Fruit fly (Drosophila melanogaster) whole organism, prepupa: ENCODE results near the gene Marcal1.

Experiments used
- CG16779 ChIP-seq: fragments of 200-800 bp; sonication (Bioruptor generic); optimal IDR thresholded peaks from 3 replicates; lab custom pipeline; 2017; ENCODE audit warnings: missing biosample characterization, mild to moderate bottlenecking, missing genetic modification characterization
- CG32006 ChIP-seq: fragments of 200-800 bp; sonication (Bioruptor generic); optimal IDR thresholded peaks from 3 replicates; lab custom pipeline; 2017; ENCODE audit warnings: missing biosample characterization, mild to moderate bottlenecking, missing genetic modification characterization
- CG8632 ChIP-seq: fragments of 200-800 bp; sonication (Bioruptor generic); optimal IDR thresholded peaks from 3 replicates; lab custom pipeline; 2016; ENCODE audit warnings: missing biosample characterization, missing genetic modification characterization
- Gug ChIP-seq: fragments of 200-800 bp; sonication (Bioruptor generic); IDR thresholded peaks from 2 replicates; pipeline ENCODE4 v1.3.6; 2022; ENCODE audit warnings: missing biosample characterization, missing genetic modification characterization
- Hr39 ChIP-seq: fragments of 200-800 bp; sonication (Bioruptor generic); optimal IDR thresholded peaks from 2 replicates; lab custom pipeline; 2016; ENCODE audit warnings: missing biosample characterization, missing genetic modification characterization
- Lpt ChIP-seq: fragments of 200-800 bp; sonication (Bioruptor generic); optimal IDR thresholded peaks from 3 replicates; lab custom pipeline; 2016; ENCODE audit warnings: missing biosample characterization, missing genetic modification characterization
- Smox ChIP-seq: fragments of 200-800 bp; sonication (Bioruptor generic); optimal IDR thresholded peaks from 3 replicates; lab custom pipeline; 2016; ENCODE audit warnings: missing biosample characterization, missing genetic modification characterization
- Sox14 ChIP-seq: fragments of 200-800 bp; sonication (Bioruptor generic); optimal IDR thresholded peaks from 3 replicates; lab custom pipeline; 2016; ENCODE audit warnings: missing biosample characterization, missing genetic modification characterization
- acj6 ChIP-seq: fragments of 200-800 bp; sonication (Bioruptor generic); optimal IDR thresholded peaks from 3 replicates; lab custom pipeline; 2016; ENCODE audit warnings: missing biosample characterization, missing genetic modification characterization
- dsx ChIP-seq: fragments of 200-800 bp; optimal IDR thresholded peaks from 3 replicates; lab custom pipeline; 2019; ENCODE audit warnings: missing biosample characterization, mild to moderate bottlenecking, missing genetic modification characterization, moderate library complexity; ENCODE audit not compliant: poor library complexity, severe bottlenecking
- fd59A ChIP-seq: fragments of 200-800 bp; sonication (Bioruptor generic); optimal IDR thresholded peaks from 2 replicates; lab custom pipeline; 2017; ENCODE audit warnings: missing biosample characterization, mild to moderate bottlenecking, missing genetic modification characterization, missing genetic modification reagents
- lz ChIP-seq: fragments of 200-800 bp; sonication (Bioruptor generic); optimal IDR thresholded peaks from 3 replicates; lab custom pipeline; 2016; ENCODE audit warnings: missing biosample characterization, missing genetic modification characterization
- net ChIP-seq: fragments of 200-800 bp; sonication (Bioruptor generic); optimal IDR thresholded peaks from 3 replicates; lab custom pipeline; 2016; ENCODE audit warnings: missing biosample characterization, missing genetic modification characterization

dm6 chr2L:4928340-4928739, 27.0 kb upstream of the Marcal1 start:
- TF ChIP-seq CG16779 (tag; lab: Kevin White, UChicago) = peak; percentile 19
- no peak for TF ChIP-seq fd59A (GFP tag; lab: Kevin White, UChicago)
- TF ChIP-seq dsx (GFP tag; lab: Kevin White, UChicago) = no peak
- TF ChIP-seq CG8632 (GFP tag; lab: Kevin White, UChicago) = no peak
- no peak for TF ChIP-seq lz (GFP tag; lab: Kevin White, UChicago)
- no peak for TF ChIP-seq acj6 (GFP tag; lab: Kevin White, UChicago)
- TF ChIP-seq net (GFP tag; lab: Kevin White, UChicago) = no peak
- no peak for TF ChIP-seq Lpt (GFP tag; lab: Kevin White, UChicago)
- no peak for TF ChIP-seq Hr39 (GFP tag; lab: Kevin White, UChicago)
- TF ChIP-seq Gug (GFP tag; lab: Robert Waterston, UW) = no peak
- TF ChIP-seq Sox14 (GFP tag; lab: Kevin White, UChicago) = no peak
- TF ChIP-seq Smox (GFP tag; lab: Kevin White, UChicago) = no peak
- TF ChIP-seq CG32006 (GFP tag; lab: Kevin White, UChicago) = no peak
